Worm (Caenorhabditis elegans): ENCODE measurements around the gene Y39G8C.2.

DNA sequence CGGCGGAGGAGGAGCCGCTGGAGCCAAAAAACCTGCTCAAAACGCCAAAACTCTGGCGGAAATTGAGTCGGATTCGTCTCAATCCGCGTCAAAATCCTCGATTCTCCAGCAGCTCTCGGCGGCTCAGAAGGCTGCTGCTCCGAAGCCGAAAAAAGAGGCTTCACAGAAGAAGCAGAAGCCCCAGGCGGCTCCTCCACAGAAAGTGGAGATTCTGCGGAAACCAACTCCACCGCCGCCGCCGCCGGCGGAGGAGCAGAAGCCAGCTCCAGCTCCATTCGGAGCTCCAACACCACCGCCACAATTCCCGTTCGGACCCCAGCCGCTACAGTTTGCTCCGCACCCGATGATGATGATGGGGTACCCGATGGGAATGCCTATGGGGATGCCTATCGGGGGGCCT, 10.5 kb downstream of the Y39G8C.2 start:
- no peak for TF ChIP-seq nhr-77 (tag; optimal IDR thresholded peaks at IDR 0.05)
- no peak for TF ChIP-seq fkh-10 (GFP tag; optimal IDR thresholded peaks at IDR 0.05)
- TF ChIP-seq zag-1 (tag; optimal IDR thresholded peaks at IDR 0.05) = no peak
- no peak for TF ChIP-seq nhr-76 (tag; optimal IDR thresholded peaks at IDR 0.05)
- no peak for TF ChIP-seq fos-1 (tag; optimal IDR thresholded peaks at IDR 0.05)
